Worm (Caenorhabditis elegans) whole organism, mixed stage, embryonic: ENCODE results near the gene C28H8.8.

ENCODE experiments used
- M03D4.4 ChIP-seq: sonication (generic microtip); optimal IDR thresholded peaks from 2 replicates; lab custom pipeline; 2017; ENCODE audit warnings: mild to moderate bottlenecking, missing genetic modification characterization, missing compliant biosample characterization
- bed-3 ChIP-seq: fragments of 200-800 bp; sonication (Bioruptor generic); optimal IDR thresholded peaks from 3 replicates; lab custom pipeline; 2018; ENCODE audit warnings: mild to moderate bottlenecking, missing genetic modification characterization, moderate library complexity, missing compliant biosample characterization
- blmp-1 ChIP-seq: fragments of 150-350 bp; optimal IDR thresholded peaks from 2 replicates; lab custom pipeline; 2014; ENCODE audit warnings: missing biosample characterization, missing genetic modification characterization
- ceh-39 ChIP-seq: fragments of 150-350 bp; optimal IDR thresholded peaks from 2 replicates; lab custom pipeline; 2014; ENCODE audit warnings: missing biosample characterization, missing genetic modification characterization
- ces-1 ChIP-seq: fragments of 150-350 bp; optimal IDR thresholded peaks from 2 replicates; lab custom pipeline; 2014; ENCODE audit warnings: missing biosample characterization, missing genetic modification reagents, missing genetic modification characterization
- cnd-1 ChIP-seq: fragments of 200-800 bp; sonication (Bioruptor generic); optimal IDR thresholded peaks from 2 replicates; lab custom pipeline; 2018; ENCODE audit warnings: mild to moderate bottlenecking, missing genetic modification characterization, missing compliant biosample characterization
- drap-1 ChIP-seq: fragments of 200-800 bp; sonication (Bioruptor generic); optimal IDR thresholded peaks from 3 replicates; lab custom pipeline; 2018; ENCODE audit warnings: mild to moderate bottlenecking, missing genetic modification characterization, missing compliant biosample characterization
- elt-1 ChIP-seq: sonication (generic microtip); optimal IDR thresholded peaks from 2 replicates; lab custom pipeline; 2017; ENCODE audit warnings: missing genetic modification characterization, mild to moderate bottlenecking, missing compliant biosample characterization, antibody characterized with exemption, moderate library complexity, borderline replicate concordance; ENCODE audit not compliant: insufficient read depth
- elt-3 ChIP-seq: fragments of 150-350 bp; optimal IDR thresholded peaks from 2 replicates; lab custom pipeline; 2014; ENCODE audit warnings: missing biosample characterization, missing genetic modification characterization
- flh-1 ChIP-seq: fragments of 200-800 bp; sonication (Bioruptor generic); optimal IDR thresholded peaks from 2 replicates; lab custom pipeline; 2018; ENCODE audit warnings: mild to moderate bottlenecking, missing genetic modification characterization, moderate library complexity, missing compliant biosample characterization
- hlh-1 ChIP-seq: fragments of 150-350 bp; optimal IDR thresholded peaks from 2 replicates; lab custom pipeline; 2014; ENCODE audit warnings: missing biosample characterization, missing genetic modification reagents, missing genetic modification characterization
- lin-13 ChIP-seq: fragments of 150-350 bp; optimal IDR thresholded peaks from 2 replicates; lab custom pipeline; 2014; ENCODE audit warnings: missing biosample characterization, missing genetic modification characterization
- lsy-2 ChIP-seq: fragments of 150-350 bp; optimal IDR thresholded peaks from 2 replicates; lab custom pipeline; 2014; ENCODE audit warnings: missing biosample characterization, missing genetic modification characterization
- mep-1 ChIP-seq: fragments of 150-350 bp; optimal IDR thresholded peaks from 2 replicates; lab custom pipeline; 2017; ENCODE audit warnings: missing biosample characterization, missing genetic modification reagents, missing genetic modification characterization, inconsistent platforms
- mls-2 ChIP-seq: sonication (generic microtip); optimal IDR thresholded peaks from 2 replicates; lab custom pipeline; 2016; ENCODE audit warnings: mild to moderate bottlenecking, missing genetic modification characterization, moderate library complexity, missing compliant biosample characterization
- nhr-12 ChIP-seq: fragments of 150-350 bp; optimal IDR thresholded peaks from 2 replicates; lab custom pipeline; 2014; ENCODE audit warnings: missing biosample characterization, missing genetic modification characterization
- nhr-2 ChIP-seq: fragments of 150-350 bp; optimal IDR thresholded peaks from 2 replicates; lab custom pipeline; 2014; ENCODE audit warnings: missing biosample characterization, missing genetic modification characterization
- nhr-237 ChIP-seq: fragments of 150-350 bp; optimal IDR thresholded peaks from 2 replicates; lab custom pipeline; 2014; ENCODE audit warnings: missing biosample characterization, missing genetic modification characterization
- nhr-28 ChIP-seq: fragments of 150-350 bp; optimal IDR thresholded peaks from 2 replicates; lab custom pipeline; 2014; ENCODE audit warnings: missing biosample characterization, missing genetic modification characterization
- nhr-76 ChIP-seq: sonication (generic microtip); optimal IDR thresholded peaks from 2 replicates; lab custom pipeline; 2017; ENCODE audit warnings: missing biosample characterization, missing genetic modification characterization
- pha-4 ChIP-seq: fragments of 150-350 bp; optimal IDR thresholded peaks from 2 replicates; lab custom pipeline; 2018; ENCODE audit warnings: missing biosample characterization, missing genetic modification reagents, missing genetic modification characterization
- sem-2 ChIP-seq: fragments of 200-800 bp; sonication (Bioruptor generic); optimal IDR thresholded peaks from 2 replicates; lab custom pipeline; 2018; ENCODE audit warnings: mild to moderate bottlenecking, missing genetic modification characterization, missing compliant biosample characterization
- snpc-4 ChIP-seq: fragments of 150-350 bp; optimal IDR thresholded peaks from 2 replicates; lab custom pipeline; 2014; ENCODE audit warnings: missing biosample characterization, missing genetic modification characterization
- sptf-1 ChIP-seq: sonication (generic microtip); optimal IDR thresholded peaks from 2 replicates; lab custom pipeline; 2017; ENCODE audit warnings: mild to moderate bottlenecking, missing genetic modification characterization, moderate library complexity, missing compliant biosample characterization
- tbx-8 ChIP-seq: fragments of 200-800 bp; sonication (Bioruptor generic); optimal IDR thresholded peaks from 2 replicates; lab custom pipeline; 2018; ENCODE audit warnings: mild to moderate bottlenecking, missing genetic modification characterization, moderate library complexity, missing compliant biosample characterization
- unc-120 ChIP-seq: sonication (generic microtip); optimal IDR thresholded peaks from 2 replicates; lab custom pipeline; 2017; ENCODE audit warnings: missing genetic modification characterization, missing compliant biosample characterization; ENCODE audit not compliant: poor library complexity, severe bottlenecking
- unc-62 ChIP-seq: fragments of 150-350 bp; optimal IDR thresholded peaks from 2 replicates; lab custom pipeline; 2014; ENCODE audit warnings: missing biosample characterization, missing genetic modification reagents, missing genetic modification characterization
- zip-8 ChIP-seq: fragments of 150-350 bp; optimal IDR thresholded peaks from 2 replicates; lab custom pipeline; 2014; ENCODE audit warnings: missing biosample characterization, missing genetic modification characterization
- ztf-11 ChIP-seq: fragments of 150-350 bp; optimal IDR thresholded peaks from 2 replicates; lab custom pipeline; 2014; ENCODE audit warnings: missing biosample characterization, missing genetic modification characterization

The C28H8.8 gene

ce11 chrIII:5855637-5856179 lies 32.9 kb downstream of the C28H8.8 start, which contains the start of the genes cct-6 and alh-9:
TSS of gene cct-6 (minus strand) at chrIII:5855687.
TSS of gene alh-9 (plus strand) at chrIII:5856018.
- no peak for TF ChIP-seq elt-3
- peak; percentile 83 for TF ChIP-seq lsy-2 (tag; lab: Kevin White, UChicago)
- peak; percentile 84 for TF ChIP-seq ces-1 (GFP tag; lab: Kevin White, UChicago)
- peak; percentile 80 for TF ChIP-seq unc-120 (tag; lab: Kevin White, UChicago)
- no peak for TF ChIP-seq tbx-8 (GFP tag; lab: Kevin White, UChicago)
- peak; percentile 89 for TF ChIP-seq mep-1 (tag; lab: Kevin White, UChicago)
- no peak for TF ChIP-seq nhr-28 (tag; lab: Kevin White, UChicago)
- peak; percentile 60 for TF ChIP-seq lin-13 (tag; lab: Kevin White, UChicago)
- TF ChIP-seq nhr-12 (tag; lab: Kevin White, UChicago), result no peak
- no peak for TF ChIP-seq blmp-1 (tag; lab: Kevin White, UChicago)
- no peak for TF ChIP-seq mls-2
- TF ChIP-seq ceh-39 (tag; lab: Kevin White, UChicago), result peak; percentile 44
- TF ChIP-seq hlh-1 (tag; lab: Kevin White, UChicago), result peak; percentile 49
- TF ChIP-seq pha-4 (tag; lab: Kevin White, UChicago), result peak; percentile 87
- TF ChIP-seq unc-62 (GFP tag; lab: Kevin White, UChicago), result no peak
- peak; percentile 75 for TF ChIP-seq nhr-237 (tag; lab: Kevin White, UChicago)

- no peak for TF ChIP-seq nhr-76 (tag; lab: Kevin White, UChicago)
- TF ChIP-seq cnd-1 (tag; lab: Kevin White, UChicago), result no peak
- peak; percentile 57 for TF ChIP-seq ces-1 (GFP tag; lab: Kevin White, UChicago)
- TF ChIP-seq ztf-11, result no peak
- TF ChIP-seq bed-3 (GFP tag; lab: Kevin White, UChicago), result no peak
- TF ChIP-seq sem-2 (GFP tag; lab: Kevin White, UChicago), result no peak
Measured at ce11 chrIII:5853240-5853639, 35.3 kb downstream of the C28H8.8 start, which contains the start of gene ddx-23. TSS of gene ddx-23 (minus strand) at chrIII:5853269.

ce11 chrIII:5846412-5846811 lies 42.2 kb downstream of the C28H8.8 start:
- TF ChIP-seq lsy-2 (tag; lab: Kevin White, UChicago) (no peak), ces-1 (GFP tag; lab: Kevin White, UChicago) (peak; percentile 39)

ce11 chrIII:5845483-5845882 lies 43.1 kb downstream of the C28H8.8 start:
- no peak for TF ChIP-seq mep-1 (tag; lab: Kevin White, UChicago)
- TF ChIP-seq ces-1 (GFP tag; lab: Kevin White, UChicago), result peak; percentile 85
- no peak for TF ChIP-seq unc-120 (tag; lab: Kevin White, UChicago)
- TF ChIP-seq lsy-2 (tag; lab: Kevin White, UChicago), result no peak
- no peak for TF ChIP-seq snpc-4
- TF ChIP-seq ztf-11, result no peak
- TF ChIP-seq unc-62 (GFP tag; lab: Kevin White, UChicago), result no peak
- TF ChIP-seq, all 35 proteins: peak for 1

- no peak for TF ChIP-seq ces-1 (GFP tag; lab: Kevin White, UChicago)
- TF ChIP-seq unc-120 (tag; lab: Kevin White, UChicago), result no peak
- TF ChIP-seq sptf-1 (tag; lab: Kevin White, UChicago), result no peak
- no peak for TF ChIP-seq ceh-39 (tag; lab: Kevin White, UChicago)
Measured at ce11 chrIII:5843662-5844061, 44.9 kb downstream of the C28H8.8 start.

ce11 chrIII:5842920-5843319 lies 45.7 kb downstream of the C28H8.8 start:
- TF ChIP-seq elt-1 (tag; lab: Kevin White, UChicago), result no peak
- no peak for TF ChIP-seq lsy-2 (tag; lab: Kevin White, UChicago)
- TF ChIP-seq unc-120 (tag; lab: Kevin White, UChicago), result no peak
- TF ChIP-seq zip-8, result no peak
- no peak for TF ChIP-seq nhr-237 (tag; lab: Kevin White, UChicago)
- no peak for TF ChIP-seq ztf-11
- TF ChIP-seq nhr-28 (tag; lab: Kevin White, UChicago), result no peak
- no peak for TF ChIP-seq tbx-8 (GFP tag; lab: Kevin White, UChicago)
- no peak for TF ChIP-seq unc-62 (GFP tag; lab: Kevin White, UChicago)
- no peak for TF ChIP-seq M03D4.4 (tag; lab: Kevin White, UChicago)
- no peak for TF ChIP-seq pha-4 (tag; lab: Kevin White, UChicago)
- TF ChIP-seq drap-1 (GFP tag; lab: Kevin White, UChicago), result no peak
- TF ChIP-seq mls-2, result no peak
- no peak for TF ChIP-seq nhr-12 (tag; lab: Kevin White, UChicago)
- no peak for TF ChIP-seq nhr-2 (tag; lab: Kevin White, UChicago)
- no peak for TF ChIP-seq sem-2 (GFP tag; lab: Kevin White, UChicago)
- no peak for TF ChIP-seq bed-3 (GFP tag; lab: Kevin White, UChicago)
- no peak for TF ChIP-seq ces-1 (GFP tag; lab: Kevin White, UChicago)
- no peak for TF ChIP-seq flh-1
- TF ChIP-seq sptf-1 (tag; lab: Kevin White, UChicago), result no peak
